Worm (Caenorhabditis elegans) whole organism, young adult: ENCODE data around the gene B0244.16.

ENCODE experiments used
- C06A6.2 ChIP-seq: fragments of 200-800 bp; sonication (Bioruptor generic); conservative IDR thresholded peaks from 2 replicates; pipeline ENCODE4 v1.3.6; 2022; ENCODE audit warnings: missing genetic modification characterization, missing compliant biosample characterization
- F49E8.2 ChIP-seq: sonication (generic microtip); optimal IDR thresholded peaks from 3 replicates; lab custom pipeline; 2017; ENCODE audit warnings: missing genetic modification characterization, mild to moderate bottlenecking, missing compliant biosample characterization, antibody characterized with exemption, moderate library complexity; ENCODE audit not compliant: insufficient read depth
- F52B5.7 ChIP-seq: sonication (generic microtip); optimal IDR thresholded peaks from 2 replicates; lab custom pipeline; 2016; ENCODE audit warnings: mild to moderate bottlenecking, missing genetic modification characterization, missing compliant biosample characterization
- F57A8.1 ChIP-seq: fragments of 200-800 bp; sonication (Bioruptor generic); optimal IDR thresholded peaks from 2 replicates; lab custom pipeline; 2018; ENCODE audit warnings: mild to moderate bottlenecking, missing genetic modification characterization, moderate library complexity, missing compliant biosample characterization
- F57C9.4 ChIP-seq: sonication (generic microtip); optimal IDR thresholded peaks from 2 replicates; lab custom pipeline; 2017; ENCODE audit warnings: mild to moderate bottlenecking, missing genetic modification characterization, missing compliant biosample characterization
- Y53G8AR.9 ChIP-seq: fragments of 200-800 bp; sonication (Bioruptor generic); conservative IDR thresholded peaks from 2 replicates; pipeline ENCODE4 v1.3.6; 2022; ENCODE audit warnings: missing genetic modification reagents, missing genetic modification characterization, missing compliant biosample characterization
- akir-1 ChIP-seq: fragments of 200-800 bp; sonication (Bioruptor generic); optimal IDR thresholded peaks from 2 replicates; lab custom pipeline; 2018; ENCODE audit warnings: mild to moderate bottlenecking, missing genetic modification characterization, moderate library complexity, missing compliant biosample characterization
- atf-7 ChIP-seq: sonication (generic microtip); optimal IDR thresholded peaks from 2 replicates; lab custom pipeline; 2017; ENCODE audit warnings: mild to moderate bottlenecking, missing genetic modification characterization, missing compliant biosample characterization
- athp-1 ChIP-seq: sonication (generic microtip); optimal IDR thresholded peaks from 2 replicates; lab custom pipeline; 2017; ENCODE audit warnings: mild to moderate bottlenecking, missing genetic modification characterization, missing compliant biosample characterization
- attf-6 ChIP-seq: fragments of 200-800 bp; sonication (Bioruptor generic); IDR thresholded peaks from 2 replicates; pipeline ENCODE4 v1.3.6; 2022; ENCODE audit warnings: missing genetic modification reagents, missing genetic modification characterization, missing compliant biosample characterization
- bed-2 ChIP-seq: fragments of 200-800 bp; sonication (Bioruptor generic); IDR thresholded peaks from 2 replicates; pipeline ENCODE4 v1.3.6; 2022; ENCODE audit warnings: missing genetic modification reagents, missing genetic modification characterization, missing compliant biosample characterization
- cebp-1 ChIP-seq, 2 experiments: fragments of 200-800 bp in 1 of 2; sonication (Bioruptor generic) in 1 of 2; sonication (generic microtip) in 1 of 2; IDR thresholded peaks in 1 of 2; optimal IDR thresholded peaks in 1 of 2; 2 replicates each; pipeline versions ENCODE4 v1.3.6 to Lab custom; 2017 to 2022; ENCODE audit warnings: missing compliant biosample characterization in 2 of 2, missing genetic modification characterization in 2 of 2, mild to moderate bottlenecking in 1 of 2, missing genetic modification reagents in 1 of 2, moderate library complexity in 1 of 2
- cebp-2 ChIP-seq: fragments of 200-800 bp; sonication (Bioruptor generic); IDR thresholded peaks from 2 replicates; pipeline ENCODE4 v1.3.6; 2022; ENCODE audit warnings: missing genetic modification characterization, missing compliant biosample characterization
- ceh-27 ChIP-seq: fragments of 200-800 bp; sonication (Bioruptor generic); optimal IDR thresholded peaks from 2 replicates; lab custom pipeline; 2018; ENCODE audit warnings: mild to moderate bottlenecking, missing genetic modification characterization, moderate library complexity, missing compliant biosample characterization
- ceh-79 ChIP-seq: sonication (generic microtip); optimal IDR thresholded peaks from 2 replicates; lab custom pipeline; 2017; ENCODE audit warnings: mild to moderate bottlenecking, missing genetic modification characterization, missing compliant biosample characterization
- chd-7 ChIP-seq: sonication (generic microtip); optimal IDR thresholded peaks from 2 replicates; lab custom pipeline; 2016; ENCODE audit warnings: mild to moderate bottlenecking, missing genetic modification characterization, moderate library complexity, missing compliant biosample characterization
- dpl-1 ChIP-seq: fragments of 150-350 bp; optimal IDR thresholded peaks from 2 replicates; lab custom pipeline; 2014; ENCODE audit warnings: missing biosample characterization, missing genetic modification reagents, missing genetic modification characterization
- efl-1 ChIP-seq: fragments of 150-350 bp; optimal IDR thresholded peaks from 2 replicates; lab custom pipeline; 2014; ENCODE audit warnings: missing biosample characterization, missing genetic modification reagents, missing genetic modification characterization
- him-1 ChIP-seq: sonication (generic microtip); optimal IDR thresholded peaks from 2 replicates; lab custom pipeline; 2016; ENCODE audit warnings: missing genotype, missing genetic modification reagents, missing genetic modification characterization, missing compliant biosample characterization
- hlh-26 ChIP-seq: fragments of 200-800 bp; sonication (Bioruptor generic); conservative IDR thresholded peaks from 2 replicates; pipeline ENCODE4 v1.3.6; 2022; ENCODE audit warnings: missing genetic modification reagents, missing genetic modification characterization, missing compliant biosample characterization
- lag-1 ChIP-seq: fragments of 200-800 bp; sonication (Bioruptor generic); IDR thresholded peaks from 2 replicates; pipeline ENCODE4 v1.3.6; 2022; ENCODE audit warnings: missing genetic modification reagents, missing genetic modification characterization, missing compliant biosample characterization
- let-526 ChIP-seq: fragments of 200-800 bp; sonication (Bioruptor generic); IDR thresholded peaks from 2 replicates; pipeline ENCODE4 v1.3.6; 2022; ENCODE audit warnings: missing genetic modification reagents, missing genetic modification characterization, missing compliant biosample characterization
- lir-1 ChIP-seq: fragments of 200-800 bp; sonication (Bioruptor generic); conservative IDR thresholded peaks from 2 replicates; pipeline ENCODE4 v1.3.6; 2022; ENCODE audit warnings: missing genetic modification reagents, missing genetic modification characterization, missing compliant biosample characterization
- lsl-1 ChIP-seq: fragments of 200-800 bp; sonication (Bioruptor generic); optimal IDR thresholded peaks from 2 replicates; lab custom pipeline; 2018; ENCODE audit warnings: mild to moderate bottlenecking, missing genetic modification characterization, moderate library complexity, missing compliant biosample characterization
- lsy-27 ChIP-seq: sonication (generic microtip); optimal IDR thresholded peaks from 2 replicates; lab custom pipeline; 2017; ENCODE audit warnings: missing genetic modification characterization, mild to moderate bottlenecking, missing compliant biosample characterization, antibody characterized with exemption, missing genotype, borderline replicate concordance; ENCODE audit not compliant: insufficient read depth
- madf-10 ChIP-seq: sonication (generic microtip); optimal IDR thresholded peaks from 2 replicates; lab custom pipeline; 2016; ENCODE audit warnings: mild to moderate bottlenecking, missing genetic modification characterization, missing compliant biosample characterization
- mel-28 ChIP-seq: sonication (generic microtip); optimal IDR thresholded peaks from 2 replicates; lab custom pipeline; 2016; ENCODE audit warnings: borderline replicate concordance, mild to moderate bottlenecking, missing genetic modification characterization, missing compliant biosample characterization
- mes-4 ChIP-seq: sonication (generic microtip); optimal IDR thresholded peaks from 2 replicates; lab custom pipeline; 2016; ENCODE audit warnings: missing genotype, missing genetic modification characterization, missing compliant biosample characterization
- mxl-1 ChIP-seq: sonication (generic microtip); optimal IDR thresholded peaks from 2 replicates; lab custom pipeline; 2016; ENCODE audit warnings: missing genetic modification characterization, missing compliant biosample characterization
- nhr-179 ChIP-seq: sonication (generic microtip); optimal IDR thresholded peaks from 2 replicates; lab custom pipeline; 2016; ENCODE audit warnings: mild to moderate bottlenecking, missing genetic modification characterization, missing compliant biosample characterization
- pbrm-1 ChIP-seq: fragments of 200-800 bp; sonication (Bioruptor generic); IDR thresholded peaks from 2 replicates; pipeline ENCODE4 v1.3.6; 2022; ENCODE audit warnings: missing genetic modification reagents, missing genetic modification characterization, missing compliant biosample characterization
- rcor-1 ChIP-seq: fragments of 200-800 bp; sonication (Bioruptor generic); IDR thresholded peaks from 2 replicates; pipeline ENCODE4 v1.3.6; 2022; ENCODE audit warnings: missing genetic modification reagents, missing genetic modification characterization, missing compliant biosample characterization
- rec-8 ChIP-seq, 2 experiments: sonication (generic microtip); optimal IDR thresholded peaks; 2 replicates each; lab custom pipeline; 2016; ENCODE audit warnings: mild to moderate bottlenecking in 2 of 2, missing genetic modification characterization in 2 of 2, missing genetic modification reagents in 2 of 2, missing genotype in 2 of 2, missing biosample characterization in 1 of 2, missing compliant biosample characterization in 1 of 2, moderate library complexity in 1 of 2
- sdz-38 ChIP-seq: sonication (generic microtip); optimal IDR thresholded peaks from 2 replicates; lab custom pipeline; 2016; ENCODE audit warnings: missing genotype, missing genetic modification characterization, missing compliant biosample characterization
- snpc-1.3 ChIP-seq: sonication (generic microtip); optimal IDR thresholded peaks from 2 replicates; lab custom pipeline; 2017; ENCODE audit warnings: missing genetic modification characterization, mild to moderate bottlenecking, missing compliant biosample characterization, antibody characterized with exemption, moderate library complexity, missing genotype, missing genetic modification reagents; ENCODE audit not compliant: insufficient read depth
- snpc-3.4 ChIP-seq: sonication (generic microtip); optimal IDR thresholded peaks from 2 replicates; lab custom pipeline; 2017; ENCODE audit warnings: missing genetic modification characterization, mild to moderate bottlenecking, missing compliant biosample characterization, antibody characterized with exemption, moderate library complexity, missing genotype, missing genetic modification reagents
- snpc-4 ChIP-seq, 5 experiments: fragments of 150-350 bp in 1 of 5; sonication (generic microtip) in 4 of 5; optimal IDR thresholded peaks; 2 replicates each; lab custom pipeline; 2014 to 2018; ENCODE audit warnings: missing genetic modification characterization in 5 of 5, missing biosample characterization in 3 of 5, antibody characterized with exemption in 2 of 5, mild to moderate bottlenecking in 2 of 5, missing compliant biosample characterization in 2 of 5, missing genotype in 2 of 5, moderate library complexity in 2 of 5, missing genetic modification reagents in 1 of 5
- tbx-9 ChIP-seq: sonication (generic microtip); optimal IDR thresholded peaks from 2 replicates; lab custom pipeline; 2016; ENCODE audit warnings: borderline replicate concordance, missing genetic modification characterization, inconsistent platforms, missing compliant biosample characterization
- tlf-1 ChIP-seq: fragments of 200-800 bp; sonication (Bioruptor generic); optimal IDR thresholded peaks from 2 replicates; lab custom pipeline; 2018; ENCODE audit warnings: mild to moderate bottlenecking, missing genetic modification characterization, missing compliant biosample characterization
- unc-62 ChIP-seq: fragments of 150-350 bp; optimal IDR thresholded peaks from 2 replicates; lab custom pipeline; 2014; ENCODE audit warnings: missing biosample characterization, missing genetic modification reagents, missing genetic modification characterization
- xnd-1 ChIP-seq: sonication (generic microtip); optimal IDR thresholded peaks from 2 replicates; lab custom pipeline; 2016; ENCODE audit warnings: missing genotype, missing genetic modification reagents, missing genetic modification characterization, missing compliant biosample characterization
- ztf-18 ChIP-seq: sonication (generic microtip); optimal IDR thresholded peaks from 2 replicates; lab custom pipeline; 2016; ENCODE audit warnings: missing genotype, mild to moderate bottlenecking, missing genetic modification characterization, missing compliant biosample characterization
- ztf-22 ChIP-seq: fragments of 200-800 bp; sonication (Bioruptor generic); optimal IDR thresholded peaks from 2 replicates; lab custom pipeline; 2018; ENCODE audit warnings: mild to moderate bottlenecking, missing genetic modification characterization, moderate library complexity, missing compliant biosample characterization
- ztf-26 ChIP-seq: sonication (generic microtip); optimal IDR thresholded peaks from 2 replicates; lab custom pipeline; 2017; ENCODE audit warnings: missing genetic modification characterization, missing compliant biosample characterization

B0244.16 gene

ce11 chrIII:5719832-5720194 lies 21.0 kb upstream of the B0244.16 start (continued):
- no peak for TF ChIP-seq ztf-22
- TF ChIP-seq sdz-38 (tag; lab: Kevin White, UChicago): no peak
- TF ChIP-seq efl-1 (GFP tag; lab: Kevin White, UChicago): peak; percentile 78
- no peak for TF ChIP-seq cebp-2
- TF ChIP-seq rcor-1: peak; percentile 42; the same call in 1 of the 2 replicates
- TF ChIP-seq xnd-1 (tag; lab: Kevin White, UChicago): peak; percentile 76
- TF ChIP-seq snpc-1.3 (tag; lab: Kevin White, UChicago): peak; percentile 40
- no peak; the same call in 1 of the 2 replicates for TF ChIP-seq lir-1 (GFP tag; lab: Robert Waterston, UW)
- TF ChIP-seq tlf-1 (GFP tag; lab: Kevin White, UChicago): peak; percentile 64
- no peak for TF ChIP-seq lsy-27 (tag; lab: Kevin White, UChicago)
- TF ChIP-seq him-1 (tag; lab: Kevin White, UChicago): peak; percentile 8
- TF ChIP-seq dpl-1 (GFP tag; lab: Kevin White, UChicago): peak; percentile 78
- TF ChIP-seq F57A8.1 (GFP tag; lab: Kevin White, UChicago): no peak
- peak; percentile 68 for TF ChIP-seq lsl-1
- no peak for TF ChIP-seq bed-2
- TF ChIP-seq hlh-26: no peak
- no peak for TF ChIP-seq madf-10
- no peak for TF ChIP-seq mes-4 (tag; lab: Kevin White, UChicago)
- no peak for TF ChIP-seq mxl-1
- no peak for TF ChIP-seq ztf-26 (tag; lab: Kevin White, UChicago)
- no peak for TF ChIP-seq cebp-1 (GFP tag; IDR thresholded peaks at IDR 0.05; lab: Robert Waterston, UW)
- TF ChIP-seq cebp-1 (tag; optimal IDR thresholded peaks at IDR 0.05; lab: Kevin White, UChicago): no peak

DNA sequence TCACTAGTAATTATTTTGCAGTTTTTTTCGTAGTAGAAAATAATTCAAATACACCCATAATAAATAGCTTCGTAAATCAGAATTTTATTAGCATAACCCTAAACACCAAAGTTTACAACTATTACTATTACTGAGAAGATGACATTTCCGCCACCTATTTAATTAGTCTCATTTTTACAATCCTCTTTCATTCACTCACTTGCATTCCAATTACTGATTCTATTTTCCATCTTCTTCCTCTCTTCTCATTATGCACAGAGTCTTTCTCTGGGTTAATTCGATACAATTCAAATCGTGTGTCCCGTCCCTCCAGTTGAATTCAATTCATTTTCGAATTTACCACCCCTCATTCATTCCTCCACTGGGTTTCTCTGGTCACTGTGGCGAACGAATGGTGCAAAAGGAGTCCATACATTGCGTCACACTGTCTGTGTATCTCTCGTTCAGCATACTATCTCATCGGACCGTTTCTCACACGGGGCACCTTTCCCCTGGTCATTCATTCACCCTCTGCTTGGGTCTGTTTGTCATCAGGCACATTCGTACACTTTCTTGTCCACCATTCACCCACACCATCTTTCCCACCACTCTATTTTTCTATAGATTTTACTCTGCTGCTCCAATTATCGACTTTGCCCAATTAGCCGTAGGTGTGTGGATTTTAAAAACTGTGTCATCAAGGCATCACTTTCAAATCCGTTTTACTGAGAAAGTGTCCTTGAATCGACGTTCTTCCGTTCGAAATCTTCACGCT lies 20.3 kb upstream of the B0244.16 start:
- TF ChIP-seq efl-1 (GFP tag; lab: Kevin White, UChicago) (no peak), akir-1 (GFP tag; lab: Kevin White, UChicago) (no peak), let-526 (no peak), lsl-1 (no peak), chd-7 (no peak), pbrm-1 (GFP tag; lab: Robert Waterston, UW) (no peak), ceh-27 (GFP tag; lab: Kevin White, UChicago) (no peak), lsy-27 (tag; lab: Kevin White, UChicago) (no peak), F52B5.7 (no peak), ceh-79 (tag; lab: Kevin White, UChicago) (no peak), rec-8 (tag; optimal IDR thresholded peaks at IDR 0.05; lab: Kevin White, UChicago) (no peak), snpc-4 (GFP tag; optimal IDR thresholded peaks at IDR 0.05; lab: Kevin White, UChicago) (no peak), snpc-4 (tag; optimal IDR thresholded peaks at IDR 0.05; lab: Kevin White, UChicago) (no peak)
- TF ChIP-seq, all 124 proteins: peak for 0

- TF ChIP-seq snpc-3.4 (no peak), ztf-18 (tag; lab: Kevin White, UChicago) (no peak), F49E8.2 (tag; lab: Kevin White, UChicago) (no peak), mel-28 (no peak), nhr-179 (tag; lab: Kevin White, UChicago) (no peak), F57C9.4 (tag; lab: Kevin White, UChicago) (no peak), tbx-9 (tag; lab: Kevin White, UChicago) (no peak), unc-62 (GFP tag; lab: Kevin White, UChicago) (no peak), athp-1 (tag; lab: Kevin White, UChicago) (no peak), Y53G8AR.9 (GFP tag; lab: Robert Waterston, UW) (no peak), atf-7 (tag; lab: Kevin White, UChicago) (no peak), lir-1 (GFP tag; lab: Robert Waterston, UW) (no peak), lag-1 (GFP tag; lab: Robert Waterston, UW) (no peak), attf-6 (GFP tag; lab: Robert Waterston, UW) (no peak), efl-1 (GFP tag; lab: Kevin White, UChicago) (no peak), him-1 (tag; lab: Kevin White, UChicago) (no peak), C06A6.2 (no peak), sdz-38 (tag; lab: Kevin White, UChicago) (no peak)
Observed at ce11 chrIII:5721488-5721887, 19.3 kb upstream of the B0244.16 start.
